Fruit fly (Drosophila melanogaster) whole organism, pupa: Measurements from ENCODE around the gene CG14174.
A peak's percentile ranks its signal among the peaks of the same experiment; 100 is the strongest.

ENCODE experiments used
- CG12605 ChIP-seq: fragments of 200-800 bp; sonication (Bioruptor generic); IDR thresholded peaks from 2 replicates; pipeline ENCODE4 v1.3.6; 2022; ENCODE audit warnings: missing biosample characterization, missing genetic modification characterization
- CG13204 ChIP-seq: fragments of 200-800 bp; sonication (Bioruptor generic); optimal IDR thresholded peaks from 2 replicates; lab custom pipeline; 2018; ENCODE audit warnings: missing biosample characterization, mild to moderate bottlenecking, missing genetic modification characterization, moderate library complexity
- CG17806 ChIP-seq: fragments of 200-800 bp; sonication (Bioruptor generic); optimal IDR thresholded peaks from 2 replicates; lab custom pipeline; 2018; ENCODE audit warnings: missing biosample characterization, mild to moderate bottlenecking, missing genetic modification characterization, moderate library complexity
- CG8301 ChIP-seq: fragments of 200-800 bp; sonication (Bioruptor generic); optimal IDR thresholded peaks from 2 replicates; lab custom pipeline; 2018; ENCODE audit warnings: missing biosample characterization, mild to moderate bottlenecking, missing genetic modification characterization
- EcR ChIP-seq: fragments of 200-800 bp; sonication (Bioruptor generic); optimal IDR thresholded peaks from 3 replicates; lab custom pipeline; 2019; ENCODE audit warnings: missing biosample characterization, missing genetic modification characterization, mild to moderate bottlenecking, moderate library complexity, missing genetic modification reagents
- fd96Ca ChIP-seq: fragments of 200-800 bp; sonication (Bioruptor generic); IDR thresholded peaks from 3 replicates; pipeline ENCODE4 v1.3.6; 2022; ENCODE audit warnings: missing biosample characterization, missing genetic modification characterization
- gl ChIP-seq: fragments of 200-800 bp; sonication (Bioruptor generic); optimal IDR thresholded peaks from 2 replicates; lab custom pipeline; 2018; ENCODE audit warnings: missing biosample characterization, mild to moderate bottlenecking, missing genetic modification characterization

DNA sequence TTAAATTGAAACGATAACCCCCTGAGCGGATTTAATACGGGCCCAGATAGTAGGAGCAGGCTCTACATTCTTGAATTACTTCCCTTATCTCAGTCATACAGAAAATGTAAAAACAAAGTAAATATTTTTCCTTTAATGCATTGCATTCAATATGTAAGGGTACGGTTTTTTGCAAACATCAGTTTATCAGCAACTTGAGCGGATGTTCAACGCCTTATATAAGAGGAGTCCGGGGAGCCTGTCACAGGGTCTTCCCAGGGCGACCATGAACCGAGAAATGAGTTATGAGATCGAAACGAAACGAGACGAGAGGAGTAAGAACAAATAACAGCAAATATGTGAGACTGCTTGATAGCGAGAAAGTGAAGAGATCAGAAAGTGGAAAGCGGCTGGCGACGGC, 2.5 kb upstream of the CG14174 start:
- TF ChIP-seq fd96Ca (GFP tag; lab: Robert Waterston, UW) (no peak), CG8301 (tag; lab: Kevin White, UChicago) (no peak), gl (tag; lab: Kevin White, UChicago) (no peak), EcR (GFP tag; lab: Kevin White, UChicago) (peak; percentile 88), CG13204 (GFP tag; lab: Kevin White, UChicago) (no peak), CG17806 (tag; lab: Kevin White, UChicago) (no peak), CG12605 (GFP tag; lab: Robert Waterston, UW) (no peak)
